Worm (Caenorhabditis elegans): ENCODE data around the gene Y51H4A.935.
A peak's percentile ranks its signal among the peaks of the same experiment; 100 is the strongest.

DNA sequence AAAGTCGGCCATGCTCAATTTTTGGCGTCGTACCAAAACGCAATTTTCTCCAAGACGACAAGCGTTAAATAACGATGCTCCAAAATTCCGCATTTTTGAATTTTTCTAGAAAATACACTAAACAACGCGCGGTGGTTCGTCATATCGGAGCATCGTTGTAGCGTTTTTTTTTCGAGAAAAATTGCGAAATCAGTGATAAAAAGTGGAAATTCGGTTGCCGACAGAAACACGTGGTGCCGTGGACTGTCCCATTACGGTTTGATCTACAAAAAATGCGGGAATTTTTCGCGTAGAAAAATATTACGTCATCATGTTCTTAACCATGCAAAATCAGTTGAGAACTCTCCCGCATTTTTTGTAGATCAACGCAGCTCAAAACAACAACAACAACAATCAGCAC, 14.1 kb downstream of the Y51H4A.935 start:
- TF ChIP-seq unc-62 (GFP tag; optimal IDR thresholded peaks at IDR 0.05 in 1 of 2), result peak in 1 of 2 experiments; percentile 64
- no peak for TF ChIP-seq unc-62 (tag; optimal IDR thresholded peaks at IDR 0.05)
- no peak for TF ChIP-seq mxl-3 (GFP tag; optimal IDR thresholded peaks at IDR 0.05)
- no peak for TF ChIP-seq dpl-1 (GFP tag; optimal IDR thresholded peaks at IDR 0.05)
- TF ChIP-seq daf-12 (tag; optimal IDR thresholded peaks at IDR 0.05), result no peak
- no peak for TF ChIP-seq zip-2 (tag; optimal IDR thresholded peaks at IDR 0.05)
- no peak for TF ChIP-seq snpc-4 (tag; optimal IDR thresholded peaks at IDR 0.05)
- TF ChIP-seq hmg-1.1 (GFP tag; IDR thresholded peaks at IDR 0.05), result no peak
- no peak for TF ChIP-seq lin-13 (GFP tag; optimal IDR thresholded peaks at IDR 0.05)
- no peak for TF ChIP-seq ceh-32 (tag; optimal IDR thresholded peaks at IDR 0.05; ENCODE audit: poor library complexity)
- TF ChIP-seq set-16 (GFP tag; IDR thresholded peaks at IDR 0.05), result no peak
- no peak for TF ChIP-seq Y48G9A.11 (GFP tag; IDR thresholded peaks at IDR 0.05)
- no peak for TF ChIP-seq zip-11 (GFP tag; IDR thresholded peaks at IDR 0.05)
- TF ChIP-seq dmd-6 (GFP tag; IDR thresholded peaks at IDR 0.05), result no peak

Data from whole organism, L4 larva.